Worm (Caenorhabditis elegans): Measurements from ENCODE around the gene sph-1.

- TF ChIP-seq elt-3 (tag; optimal IDR thresholded peaks at IDR 0.05) (no peak), unc-62 (GFP tag; optimal IDR thresholded peaks at IDR 0.05) (no peak), pqm-1 (tag; optimal IDR thresholded peaks at IDR 0.05) (no peak), nhr-20 (tag; optimal IDR thresholded peaks at IDR 0.05) (no peak)
These were observed 35.3 kb upstream of the sph-1 start, which contains the start of gene clec-52 for ce11 chrIV:8168660-8169059.
